Worm (Caenorhabditis elegans): ENCODE data around the gene ref-2.

- TF ChIP-seq tbx-2 (tag; optimal IDR thresholded peaks at IDR 0.05) (no peak), ceh-8 (GFP tag; optimal IDR thresholded peaks at IDR 0.05) (no peak), fos-1 (tag; optimal IDR thresholded peaks at IDR 0.05) (no peak), nhr-28 (tag; optimal IDR thresholded peaks at IDR 0.05) (no peak), aly-2 (tag; optimal IDR thresholded peaks at IDR 0.05) (no peak), ceh-63 (GFP tag; optimal IDR thresholded peaks at IDR 0.05) (no peak), elt-2 (tag; optimal IDR thresholded peaks at IDR 0.05) (no peak)
Observed at ce11 chrX:7743939-7744338, at the start of gene ref-2.

Data from whole organism, L1 larva.